Worm (Caenorhabditis elegans) whole organism, L1 larva: Measurements from ENCODE around the gene C52B11.5.
A peak's percentile ranks its signal among the peaks of the same experiment; 100 is the strongest.

Source experiments
- C04F5.9 ChIP-seq: sonication (generic microtip); optimal IDR thresholded peaks from 2 replicates; lab custom pipeline; 2016; ENCODE audit warnings: missing genetic modification characterization, missing compliant biosample characterization
- C34B4.2 ChIP-seq: sonication (generic microtip); optimal IDR thresholded peaks from 2 replicates; lab custom pipeline; 2017; ENCODE audit warnings: mild to moderate bottlenecking, missing genetic modification characterization, missing compliant biosample characterization
- alr-1 ChIP-seq: fragments of 200-800 bp; sonication (Bioruptor generic); optimal IDR thresholded peaks from 2 replicates; lab custom pipeline; 2018; ENCODE audit warnings: borderline replicate concordance, mild to moderate bottlenecking, missing genetic modification characterization, missing compliant biosample characterization
- ama-1 ChIP-seq: fragments of 150-350 bp; optimal IDR thresholded peaks from 2 replicates; lab custom pipeline; 2014
- blmp-1 ChIP-seq: fragments of 150-350 bp; optimal IDR thresholded peaks from 2 replicates; lab custom pipeline; 2014; ENCODE audit warnings: missing biosample characterization, missing genetic modification characterization
- ceh-63 ChIP-seq: fragments of 200-800 bp; sonication (Bioruptor generic); optimal IDR thresholded peaks from 2 replicates; lab custom pipeline; 2018; ENCODE audit warnings: mild to moderate bottlenecking, missing genetic modification characterization, missing compliant biosample characterization
- ceh-82 ChIP-seq, 3 experiments: fragments of 150-350 bp in 1 of 3; sonication (generic microtip) in 2 of 3; optimal IDR thresholded peaks; 2 replicates each; lab custom pipeline; 2014 to 2017; ENCODE audit warnings: missing biosample characterization in 3 of 3, missing genetic modification characterization in 3 of 3
- ces-1 ChIP-seq: fragments of 150-350 bp; optimal IDR thresholded peaks from 2 replicates; lab custom pipeline; 2014; ENCODE audit warnings: missing biosample characterization, missing genetic modification reagents, missing genetic modification characterization
- dsc-1 ChIP-seq: sonication (generic microtip); optimal IDR thresholded peaks from 2 replicates; lab custom pipeline; 2016; ENCODE audit warnings: mild to moderate bottlenecking, missing genetic modification characterization, missing compliant biosample characterization
- efl-1 ChIP-seq, 4 experiments: fragments of 150-350 bp; optimal IDR thresholded peaks in 3 of 4; peaks in 1 of 4; 1 replicate in 1 of 4; 2 replicates in 3 of 4; lab custom pipeline; 2014; ENCODE audit warnings: missing biosample characterization in 2 of 4, missing genetic modification characterization in 2 of 4, missing genetic modification reagents in 2 of 4
- egl-27 ChIP-seq, 2 experiments: fragments of 150-350 bp in 1 of 2; sonication (generic microtip); optimal IDR thresholded peaks; 3 replicates each; lab custom pipeline; 2017 to 2018; ENCODE audit warnings: missing biosample characterization in 2 of 2, missing genetic modification characterization in 2 of 2, missing genetic modification reagents in 2 of 2
- elt-2 ChIP-seq: sonication (generic microtip); optimal IDR thresholded peaks from 2 replicates; lab custom pipeline; 2016; ENCODE audit warnings: missing genetic modification characterization, mild to moderate bottlenecking, inconsistent platforms, missing compliant biosample characterization, missing genetic modification reagents
- elt-3 ChIP-seq, 6 experiments: fragments of 150-350 bp in 1 of 6; sonication (generic microtip); optimal IDR thresholded peaks; 2 replicates each; lab custom pipeline; 2017 to 2018; ENCODE audit warnings: missing biosample characterization in 6 of 6, missing genetic modification characterization in 6 of 6, inconsistent platforms in 1 of 6
- ets-5 ChIP-seq: fragments of 200-800 bp; sonication (Bioruptor generic); IDR thresholded peaks from 2 replicates; pipeline ENCODE4 v1.3.6; 2022; ENCODE audit warnings: missing genetic modification characterization, missing compliant biosample characterization
- fkh-10 ChIP-seq: sonication (generic microtip); optimal IDR thresholded peaks from 2 replicates; lab custom pipeline; 2017; ENCODE audit warnings: missing biosample characterization, missing genetic modification reagents, missing genetic modification characterization
- grh-1 ChIP-seq: fragments of 200-800 bp; sonication (Bioruptor generic); IDR thresholded peaks from 2 replicates; pipeline ENCODE4 v1.3.6; 2022; ENCODE audit warnings: missing genetic modification reagents, missing genetic modification characterization, missing compliant biosample characterization
- isw-1 ChIP-seq: fragments of 200-800 bp; sonication (Bioruptor generic); IDR thresholded peaks from 2 replicates; pipeline ENCODE4 v1.3.6; 2022; ENCODE audit warnings: missing genetic modification characterization, missing compliant biosample characterization
- lin-14 ChIP-seq: fragments of 200-800 bp; sonication (Bioruptor generic); optimal IDR thresholded peaks from 2 replicates; lab custom pipeline; 2018; ENCODE audit warnings: mild to moderate bottlenecking, missing genetic modification characterization, moderate library complexity, missing compliant biosample characterization
- lin-15B ChIP-seq: fragments of 150-350 bp; sonication (generic microtip); optimal IDR thresholded peaks from 3 replicates; lab custom pipeline; 2014; ENCODE audit warnings: missing biosample characterization, missing genetic modification characterization
- lin-35 ChIP-seq, 2 experiments: fragments of 150-350 bp; optimal IDR thresholded peaks; 2 replicates each; lab custom pipeline; 2014; ENCODE audit warnings: missing biosample characterization in 2 of 2, missing genetic modification characterization in 2 of 2, missing genetic modification reagents in 2 of 2
- lin-39 ChIP-seq: fragments of 150-350 bp; optimal IDR thresholded peaks from 2 replicates; lab custom pipeline; 2014; ENCODE audit warnings: missing biosample characterization, missing genetic modification reagents, missing genetic modification characterization
- mab-9 ChIP-seq: fragments of 200-800 bp; sonication (Bioruptor generic); IDR thresholded peaks from 2 replicates; pipeline ENCODE4 v1.3.6; 2022; ENCODE audit warnings: missing genetic modification reagents, missing genetic modification characterization, missing compliant biosample characterization
- mef-2 ChIP-seq: fragments of 150-350 bp; optimal IDR thresholded peaks from 2 replicates; lab custom pipeline; 2014; ENCODE audit warnings: missing biosample characterization, missing genetic modification characterization
- mep-1 ChIP-seq: fragments of 150-350 bp; optimal IDR thresholded peaks from 2 replicates; lab custom pipeline; 2014; ENCODE audit warnings: missing biosample characterization, missing genetic modification characterization
- nhr-11 ChIP-seq: fragments of 150-350 bp; optimal IDR thresholded peaks from 2 replicates; lab custom pipeline; 2014; ENCODE audit warnings: missing biosample characterization, missing genetic modification characterization
- nhr-19 ChIP-seq: fragments of 200-800 bp; sonication (Bioruptor generic); conservative IDR thresholded peaks from 2 replicates; pipeline ENCODE4 v1.3.6; 2022; ENCODE audit warnings: missing genetic modification characterization, missing compliant biosample characterization
- nhr-20 ChIP-seq: sonication (generic microtip); optimal IDR thresholded peaks from 2 replicates; lab custom pipeline; 2016; ENCODE audit warnings: mild to moderate bottlenecking, missing genetic modification characterization, missing compliant biosample characterization
- nhr-47 ChIP-seq: sonication (generic microtip); optimal IDR thresholded peaks from 2 replicates; lab custom pipeline; 2016; ENCODE audit warnings: mild to moderate bottlenecking, missing genetic modification characterization, moderate library complexity, missing compliant biosample characterization
- nhr-71 ChIP-seq: sonication (generic microtip); optimal IDR thresholded peaks from 2 replicates; lab custom pipeline; 2016; ENCODE audit warnings: mild to moderate bottlenecking, missing genetic modification characterization, moderate library complexity, missing compliant biosample characterization
- nhr-84 ChIP-seq: sonication (generic microtip); optimal IDR thresholded peaks from 2 replicates; lab custom pipeline; 2017; ENCODE audit warnings: missing biosample characterization, missing genetic modification characterization
- nhr-85 ChIP-seq: sonication (generic microtip); peaks from one replicate; lab custom pipeline; 2016; ENCODE audit warnings: missing genetic modification characterization, inconsistent platforms, missing compliant biosample characterization
- nhr-90 ChIP-seq: sonication (generic microtip); optimal IDR thresholded peaks from 2 replicates; lab custom pipeline; 2016; ENCODE audit warnings: mild to moderate bottlenecking, missing genetic modification characterization, missing compliant biosample characterization; ENCODE audit not compliant: poor library complexity
- pag-3 ChIP-seq: sonication (generic microtip); optimal IDR thresholded peaks from 2 replicates; lab custom pipeline; 2017; ENCODE audit warnings: missing genetic modification characterization, mild to moderate bottlenecking, missing compliant biosample characterization, antibody characterized with exemption, borderline replicate concordance; ENCODE audit not compliant: insufficient read depth
- pqm-1 ChIP-seq: sonication (generic microtip); optimal IDR thresholded peaks from 3 replicates; lab custom pipeline; 2017; ENCODE audit warnings: missing biosample characterization, missing genetic modification characterization
- rnt-1 ChIP-seq: sonication (generic microtip); optimal IDR thresholded peaks from 2 replicates; lab custom pipeline; 2016; ENCODE audit warnings: mild to moderate bottlenecking, missing genetic modification characterization, moderate library complexity, missing compliant biosample characterization
- snpc-4 ChIP-seq: fragments of 150-350 bp; optimal IDR thresholded peaks from 2 replicates; lab custom pipeline; 2014; ENCODE audit warnings: missing biosample characterization, missing genetic modification characterization
- sptf-1 ChIP-seq: fragments of 150-350 bp; optimal IDR thresholded peaks from 2 replicates; lab custom pipeline; 2014; ENCODE audit warnings: missing biosample characterization, missing genetic modification characterization
- tlp-1 ChIP-seq: fragments of 150-350 bp; optimal IDR thresholded peaks from 2 replicates; lab custom pipeline; 2014; ENCODE audit warnings: missing biosample characterization, missing genetic modification characterization
- unc-30 ChIP-seq: sonication (generic microtip); optimal IDR thresholded peaks from 2 replicates; lab custom pipeline; 2017; ENCODE audit warnings: missing biosample characterization, missing genetic modification characterization
- unc-62 ChIP-seq: fragments of 150-350 bp; optimal IDR thresholded peaks from 2 replicates; lab custom pipeline; 2014; ENCODE audit warnings: missing biosample characterization, missing genetic modification reagents, missing genetic modification characterization

C52B11.5 gene

ce11 chrX:1272539-1272938 is at the start of gene C52B11.5:
Gene C52B11.5 (plus strand): TSS chrX:1272788.
- TF ChIP-seq grh-1 (GFP tag; lab: Robert Waterston, UW) (no peak), pqm-1 (tag; lab: Kevin White, UChicago) (peak; percentile 89), rnt-1 (tag; lab: Kevin White, UChicago) (no peak), elt-2 (tag; lab: Kevin White, UChicago) (peak; percentile 82), nhr-85 (tag; lab: Kevin White, UChicago) (no peak), ces-1 (GFP tag; lab: Kevin White, UChicago) (no peak), nhr-20 (tag; lab: Kevin White, UChicago) (no peak), lin-14 (peak; percentile 6), lin-35 (GFP tag; optimal IDR thresholded peaks at IDR 0.05; lab: Kevin White, UChicago) (peak in 1 of 2 experiments; percentile 27), mef-2 (tag; lab: Kevin White, UChicago) (no peak)

- TF ChIP-seq ceh-63 (GFP tag; lab: Kevin White, UChicago) (no peak), egl-27 (tag; optimal IDR thresholded peaks at IDR 0.05; lab: Kevin White, UChicago) (no peak), unc-30 (no peak), nhr-90 (tag; lab: Kevin White, UChicago) (no peak), lin-35 (GFP tag; optimal IDR thresholded peaks at IDR 0.05; lab: Kevin White, UChicago) (no peak), ceh-82 (tag; optimal IDR thresholded peaks at IDR 0.05; lab: Kevin White, UChicago) (no peak), nhr-71 (no peak), unc-62 (no peak), dsc-1 (tag; lab: Kevin White, UChicago) (no peak), nhr-11 (tag; lab: Kevin White, UChicago) (no peak), C04F5.9 (tag; lab: Kevin White, UChicago) (no peak)
These were observed 49.5 kb upstream of the C52B11.5 start for ce11 chrX:1223089-1223488.

ce11 chrX:1223841-1224240 is 48.7 kb upstream of the C52B11.5 start:
- TF ChIP-seq efl-1 (optimal IDR thresholded peaks at IDR 0.05; lab: Kevin White, UChicago) (no peak), efl-1 (GFP tag; optimal IDR thresholded peaks at IDR 0.05 in 1 of 2; lab: Kevin White, UChicago) (peak in 1 of 2 experiments; percentile 21), blmp-1 (peak; percentile 6), rnt-1 (tag; lab: Kevin White, UChicago) (no peak), mep-1 (no peak), nhr-11 (tag; lab: Kevin White, UChicago) (no peak), isw-1 (GFP tag; lab: Robert Waterston, UW) (no peak), alr-1 (no peak), mab-9 (GFP tag; lab: Robert Waterston, UW) (no peak)

- TF ChIP-seq lin-15B (tag; lab: Kevin White, UChicago) = no peak
These were observed 41.9 kb upstream of the C52B11.5 start, which contains the start of gene C46H3.2 for ce11 chrX:1230658-1231057. Gene C46H3.2 (minus strand): TSS chrX:1230758.

ce11 chrX:1232074-1232473 is 40.5 kb upstream of the C52B11.5 start:
- peak; percentile 39 for TF ChIP-seq blmp-1
- TF ChIP-seq snpc-4 (tag; lab: Kevin White, UChicago) = no peak
- TF ChIP-seq elt-3 (tag; optimal IDR thresholded peaks at IDR 0.05; lab: Kevin White, UChicago) = peak in 1 of 6 experiments; percentile 55

ce11 chrX:1238803-1239202 is 33.8 kb upstream of the C52B11.5 start, which contains the start of gene C25G6.3:
Gene C25G6.3 (minus strand): TSS chrX:1238903.
- TF ChIP-seq nhr-84 (tag; lab: Kevin White, UChicago) (no peak), ces-1 (GFP tag; lab: Kevin White, UChicago) (no peak), efl-1 (optimal IDR thresholded peaks at IDR 0.05; lab: Kevin White, UChicago) (no peak), efl-1 (GFP tag; optimal IDR thresholded peaks at IDR 0.05 in 1 of 2; lab: Kevin White, UChicago) (no peak), fkh-10 (GFP tag; lab: Kevin White, UChicago) (no peak), C34B4.2 (tag; lab: Kevin White, UChicago) (no peak), lin-14 (no peak), nhr-20 (tag; lab: Kevin White, UChicago) (no peak), pqm-1 (tag; lab: Kevin White, UChicago) (no peak), pag-3 (no peak), ets-5 (GFP tag; lab: Robert Waterston, UW) (no peak), nhr-19 (GFP tag; lab: Robert Waterston, UW) (no peak), tlp-1 (no peak), ama-1 (lab: Kevin White, UChicago) (no peak), C04F5.9 (tag; lab: Kevin White, UChicago) (no peak), nhr-47 (tag; lab: Kevin White, UChicago) (no peak), lin-39 (tag; lab: Kevin White, UChicago) (no peak), sptf-1 (no peak)
